Worm (Caenorhabditis elegans) whole organism, early embryonic: Measurements from ENCODE around the gene F15H10.7.

Experiments used
- ama-1 ChIP-seq: fragments of 150-350 bp; optimal IDR thresholded peaks from 2 replicates; lab custom pipeline; 2014
- tra-4 ChIP-seq: sonication (generic microtip); optimal IDR thresholded peaks from 2 replicates; lab custom pipeline; 2017; ENCODE audit warnings: missing genetic modification characterization, missing compliant biosample characterization

- TF ChIP-seq ama-1 (lab: Kevin White, UChicago) (no peak), tra-4 (no peak)
Observed at ce11 chrV:10421802-10422201, 15.6 kb upstream of the F15H10.7 start, which contains the start of gene col-13.
